Fruit fly (Drosophila melanogaster) whole organism, wandering third instar larva: ENCODE data around the gene CG7685.
A peak's percentile ranks its signal among the peaks of the same experiment; 100 is the strongest.

ENCODE experiments used
- Abd-B ChIP-seq: fragments of >200 bp; optimal IDR thresholded peaks from 2 replicates; lab custom pipeline; 2017; ENCODE audit warnings: missing biosample characterization, missing genetic modification characterization
- CG32264 ChIP-seq: fragments of 200-800 bp; sonication (Bioruptor generic); optimal IDR thresholded peaks from 2 replicates; lab custom pipeline; 2016; ENCODE audit warnings: missing biosample characterization, missing genetic modification characterization
- CG9705 ChIP-seq: fragments of 200-800 bp; sonication (Bioruptor generic); optimal IDR thresholded peaks from 2 replicates; lab custom pipeline; 2018; ENCODE audit warnings: missing biosample characterization, mild to moderate bottlenecking, missing genetic modification characterization
- CrebA ChIP-seq: fragments of 200-800 bp; sonication (Bioruptor generic); optimal IDR thresholded peaks from 2 replicates; lab custom pipeline; 2016; ENCODE audit warnings: missing biosample characterization, mild to moderate bottlenecking, missing genetic modification characterization, borderline replicate concordance
- Dfd ChIP-seq: fragments of >200 bp; optimal IDR thresholded peaks from 2 replicates; lab custom pipeline; 2017; ENCODE audit warnings: missing biosample characterization, missing genetic modification characterization
- Dif ChIP-seq: fragments of 200-275, 200-300 bp; sonication (Bioruptor generic); optimal IDR thresholded peaks from 2 replicates; lab custom pipeline; 2018; ENCODE audit warnings: missing biosample characterization, missing genetic modification characterization; ENCODE audit not compliant: partially characterized antibody
- GATAd ChIP-seq: sonication (Bioruptor generic); optimal IDR thresholded peaks from 2 replicates; lab custom pipeline; 2016; ENCODE audit warnings: missing biosample characterization, missing genetic modification characterization
- HLH106 ChIP-seq: fragments of 200-800 bp; optimal IDR thresholded peaks from 3 replicates; lab custom pipeline; 2019; ENCODE audit warnings: missing biosample characterization, mild to moderate bottlenecking, missing genetic modification characterization, moderate library complexity
- Hnf4 ChIP-seq: fragments of 200-800 bp; sonication (Bioruptor generic); optimal IDR thresholded peaks from 2 replicates; lab custom pipeline; 2016; ENCODE audit warnings: missing biosample characterization, mild to moderate bottlenecking, missing genetic modification characterization
- Hr78 ChIP-seq: fragments of >200 bp; optimal IDR thresholded peaks from 2 replicates; lab custom pipeline; 2017; ENCODE audit warnings: missing biosample characterization, missing genetic modification characterization
- Hr83 ChIP-seq: fragments of 200-300 bp; sonication (Bioruptor generic); optimal IDR thresholded peaks from 2 replicates; lab custom pipeline; 2016; ENCODE audit warnings: missing biosample characterization, mild to moderate bottlenecking, missing genetic modification characterization, moderate library complexity; ENCODE audit not compliant: poor library complexity, severe bottlenecking
- Jra ChIP-seq: sonication (Bioruptor generic); optimal IDR thresholded peaks from 2 replicates; lab custom pipeline; 2016; ENCODE audit warnings: missing biosample characterization, missing genetic modification characterization
- Mio ChIP-seq: sonication (Bioruptor generic); optimal IDR thresholded peaks from 2 replicates; lab custom pipeline; 2016; ENCODE audit warnings: missing biosample characterization, missing genetic modification characterization
- Myc ChIP-seq: fragments of >200 bp; optimal IDR thresholded peaks from 2 replicates; lab custom pipeline; 2017
- N ChIP-seq: fragments of >200 bp; optimal IDR thresholded peaks from 2 replicates; lab custom pipeline; 2018; ENCODE audit warnings: missing biosample characterization, missing external identifiers, missing genetic modification characterization
- OdsH ChIP-seq: fragments of 200-800 bp; sonication (Bioruptor generic); optimal IDR thresholded peaks from 2 replicates; lab custom pipeline; 2016; ENCODE audit warnings: missing biosample characterization, mild to moderate bottlenecking, missing genetic modification characterization
- Rel ChIP-seq, 2 experiments: fragments of 200-800 bp; sonication (Bioruptor generic) in 1 of 2; optimal IDR thresholded peaks; 2 replicates in 1 of 2; 3 replicates in 1 of 2; lab custom pipeline; 2016 to 2019; ENCODE audit warnings: mild to moderate bottlenecking in 2 of 2, missing biosample characterization in 2 of 2, missing genetic modification characterization in 2 of 2, moderate library complexity in 1 of 2
- Sp1 ChIP-seq: fragments of 200-800 bp; sonication (Bioruptor generic); optimal IDR thresholded peaks from 3 replicates; lab custom pipeline; 2019; ENCODE audit warnings: missing biosample characterization, mild to moderate bottlenecking, missing genetic modification characterization, moderate library complexity
- Vsx2 ChIP-seq: fragments of 200-300, 225-300 bp; sonication (Bioruptor generic); optimal IDR thresholded peaks from 2 replicates; lab custom pipeline; 2018; ENCODE audit warnings: missing biosample characterization, missing genetic modification characterization; ENCODE audit not compliant: partially characterized antibody
- br ChIP-seq: fragments of 200-800 bp; sonication (Bioruptor generic); optimal IDR thresholded peaks from 2 replicates; lab custom pipeline; 2016; ENCODE audit warnings: missing biosample characterization, missing genetic modification characterization
- brk ChIP-seq: fragments of 200-800 bp; sonication (Bioruptor generic); optimal IDR thresholded peaks from 2 replicates; lab custom pipeline; 2016; ENCODE audit warnings: missing biosample characterization, mild to moderate bottlenecking, missing genetic modification characterization
- dl ChIP-seq, 2 experiments: fragments of 175-275, 200-275 bp in 1 of 2; fragments of 200-275 bp in 1 of 2; sonication (Bioruptor generic); optimal IDR thresholded peaks; lab custom pipeline; 2018; ENCODE audit warnings: mild to moderate bottlenecking in 2 of 2, missing biosample characterization in 2 of 2, missing genetic modification characterization in 2 of 2, moderate library complexity in 2 of 2; ENCODE audit not compliant: partially characterized antibody in 2 of 2, insufficient read depth in 1 of 2
- dmrt93B ChIP-seq: fragments of 200-800 bp; sonication (Bioruptor generic); optimal IDR thresholded peaks from 2 replicates; lab custom pipeline; 2018; ENCODE audit warnings: missing biosample characterization, mild to moderate bottlenecking, missing genetic modification characterization
- dsf ChIP-seq: sonication (Bioruptor generic); optimal IDR thresholded peaks from 2 replicates; lab custom pipeline; 2016; ENCODE audit warnings: missing biosample characterization, missing genetic modification characterization, borderline replicate concordance
- ey ChIP-seq: fragments of 200-800 bp; sonication (Bioruptor generic); optimal IDR thresholded peaks from 2 replicates; lab custom pipeline; 2016; ENCODE audit warnings: missing biosample characterization, missing genetic modification characterization
- foxo ChIP-seq, 2 experiments: fragments of 200-800 bp; sonication (Bioruptor generic); optimal IDR thresholded peaks; 2 replicates in 1 of 2; 3 replicates in 1 of 2; lab custom pipeline; 2016 to 2017; ENCODE audit warnings: missing biosample characterization in 2 of 2, missing genetic modification characterization in 2 of 2
- fru ChIP-seq: fragments of 200-800 bp; sonication (Bioruptor generic); optimal IDR thresholded peaks from 3 replicates; lab custom pipeline; 2016; ENCODE audit warnings: missing biosample characterization, mild to moderate bottlenecking, missing genetic modification characterization
- h ChIP-seq: fragments of 200-800 bp; sonication (Bioruptor generic); optimal IDR thresholded peaks from 3 replicates; lab custom pipeline; 2016; ENCODE audit warnings: missing biosample characterization, mild to moderate bottlenecking, missing genetic modification characterization
- jim ChIP-seq: fragments of 175-275, 200-325 bp; sonication (Bioruptor generic); optimal IDR thresholded peaks from 2 replicates; lab custom pipeline; 2016; ENCODE audit warnings: missing biosample characterization, mild to moderate bottlenecking, missing genetic modification characterization
- lola ChIP-seq: fragments of >200 bp; optimal IDR thresholded peaks from 2 replicates; lab custom pipeline; 2017; ENCODE audit warnings: missing biosample characterization, missing genetic modification characterization
- pan ChIP-seq: fragments of >200 bp; optimal IDR thresholded peaks from 2 replicates; lab custom pipeline; 2017
- psq ChIP-seq: fragments of 200-800 bp; sonication (Bioruptor generic); optimal IDR thresholded peaks from 3 replicates; lab custom pipeline; 2017; ENCODE audit warnings: missing biosample characterization, mild to moderate bottlenecking, missing genetic modification characterization, moderate library complexity
- rgr ChIP-seq: fragments of 200-800 bp; sonication (Bioruptor generic); optimal IDR thresholded peaks from 3 replicates; lab custom pipeline; 2016; ENCODE audit warnings: missing biosample characterization, mild to moderate bottlenecking, missing genetic modification characterization
- sage ChIP-seq: fragments of 200-800 bp; sonication (Bioruptor generic); optimal IDR thresholded peaks from 2 replicates; lab custom pipeline; 2016; ENCODE audit warnings: missing biosample characterization, mild to moderate bottlenecking, missing genetic modification characterization
- sv ChIP-seq: fragments of 200-800 bp; sonication (Bioruptor generic); optimal IDR thresholded peaks from 3 replicates; lab custom pipeline; 2016; ENCODE audit warnings: missing biosample characterization, missing genetic modification characterization
- tai ChIP-seq: sonication (Bioruptor generic); optimal IDR thresholded peaks from 2 replicates; lab custom pipeline; 2016; ENCODE audit warnings: missing biosample characterization, missing genetic modification characterization
- usp ChIP-seq: fragments of >200 bp; optimal IDR thresholded peaks from 2 replicates; lab custom pipeline; 2017; ENCODE audit warnings: missing biosample characterization, missing genetic modification characterization
- woc ChIP-seq: sonication (Bioruptor generic); optimal IDR thresholded peaks from 2 replicates; lab custom pipeline; 2016; ENCODE audit warnings: missing biosample characterization, mild to moderate bottlenecking, missing genetic modification characterization

The CG7685 gene

DNA sequence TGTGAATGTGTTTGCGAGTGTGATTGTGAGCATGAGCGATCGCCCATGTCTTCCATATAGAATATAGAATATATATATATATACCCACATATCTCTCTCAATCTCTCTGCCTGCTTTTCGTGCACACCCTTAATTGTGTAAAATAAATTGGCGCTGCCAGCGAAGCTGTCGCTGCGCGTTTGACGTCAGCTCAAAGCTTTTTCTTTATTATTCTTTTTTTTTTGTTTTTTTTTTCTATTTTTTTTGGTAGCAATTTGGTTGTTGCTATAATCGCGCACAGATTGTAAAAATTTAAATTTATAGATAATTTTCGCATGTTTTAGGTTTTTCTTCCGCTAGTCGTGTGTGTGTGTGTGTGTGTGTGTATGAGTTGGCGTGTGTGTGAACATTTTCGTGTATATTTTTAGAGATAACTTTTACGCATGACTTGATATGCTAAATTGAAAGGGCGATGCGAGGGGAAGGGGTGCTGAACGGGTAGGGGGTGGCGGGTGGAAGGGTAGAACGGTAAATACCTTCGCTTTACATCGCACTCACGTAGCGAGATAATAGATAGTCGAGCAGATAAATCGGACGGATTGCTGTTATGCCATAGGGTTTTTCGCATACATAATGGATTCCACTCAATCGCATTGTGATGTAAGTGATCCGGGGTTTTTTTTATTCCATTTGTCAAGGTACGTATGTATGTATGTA is 40.6 kb downstream of the CG7685 start:
- TF ChIP-seq rgr (GFP tag; lab: Kevin White, UChicago) (no peak), CG32264 (no peak), Dfd (GFP tag; lab: Kevin White, UChicago) (no peak), br (GFP tag; lab: Kevin White, UChicago) (no peak), CrebA (peak; percentile 36), Rel (GFP tag; optimal IDR thresholded peaks at IDR 0.05; lab: Kevin White, UChicago) (peak; percentile 19), Rel (tag; optimal IDR thresholded peaks at IDR 0.05; lab: Kevin White, UChicago) (no peak)

DNA sequence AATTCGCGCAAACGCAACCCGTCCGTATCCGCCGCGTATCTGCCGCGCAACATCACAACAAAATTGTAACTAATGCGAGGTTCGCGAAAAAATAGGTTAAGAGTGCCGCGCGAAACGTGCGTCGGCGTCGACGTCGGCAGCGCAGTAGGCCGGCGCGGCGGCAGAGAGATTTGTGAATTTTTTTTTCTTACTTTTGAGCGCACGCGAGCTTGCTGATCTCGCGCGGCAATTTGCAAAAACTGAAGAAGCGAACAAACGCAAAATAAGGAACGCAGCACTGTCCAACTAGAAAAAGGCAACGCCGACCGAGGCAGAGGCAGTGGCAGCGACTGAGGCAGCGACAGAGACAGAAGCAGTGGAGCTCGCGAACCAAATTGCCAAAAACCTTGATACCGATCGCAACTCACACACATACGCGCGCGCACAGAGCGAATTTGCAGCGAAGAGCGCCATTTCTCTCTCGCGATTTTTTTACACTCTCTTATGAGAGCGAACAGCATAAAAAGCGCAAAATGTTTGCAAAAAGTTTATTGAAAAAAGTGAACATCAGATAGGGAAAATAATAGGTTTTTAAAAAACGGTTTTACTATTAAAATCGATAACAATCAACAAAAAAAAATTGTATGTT is 42.5 kb downstream of the CG7685 start:
- TF ChIP-seq Dif (GFP tag; lab: Kevin White, UChicago), result peak; percentile 79
- TF ChIP-seq usp, result no peak
- no peak for TF ChIP-seq Jra (GFP tag; lab: Kevin White, UChicago)
- peak; percentile 30 for TF ChIP-seq fru (GFP tag; lab: Kevin White, UChicago)
- peak; percentile 48 to 81 for TF ChIP-seq dl (GFP tag; optimal IDR thresholded peaks at IDR 0.05; lab: Kevin White, UChicago; ENCODE audit: insufficient read depth in 1 of 2, partially characterized antibody in 2 of 2)

DNA sequence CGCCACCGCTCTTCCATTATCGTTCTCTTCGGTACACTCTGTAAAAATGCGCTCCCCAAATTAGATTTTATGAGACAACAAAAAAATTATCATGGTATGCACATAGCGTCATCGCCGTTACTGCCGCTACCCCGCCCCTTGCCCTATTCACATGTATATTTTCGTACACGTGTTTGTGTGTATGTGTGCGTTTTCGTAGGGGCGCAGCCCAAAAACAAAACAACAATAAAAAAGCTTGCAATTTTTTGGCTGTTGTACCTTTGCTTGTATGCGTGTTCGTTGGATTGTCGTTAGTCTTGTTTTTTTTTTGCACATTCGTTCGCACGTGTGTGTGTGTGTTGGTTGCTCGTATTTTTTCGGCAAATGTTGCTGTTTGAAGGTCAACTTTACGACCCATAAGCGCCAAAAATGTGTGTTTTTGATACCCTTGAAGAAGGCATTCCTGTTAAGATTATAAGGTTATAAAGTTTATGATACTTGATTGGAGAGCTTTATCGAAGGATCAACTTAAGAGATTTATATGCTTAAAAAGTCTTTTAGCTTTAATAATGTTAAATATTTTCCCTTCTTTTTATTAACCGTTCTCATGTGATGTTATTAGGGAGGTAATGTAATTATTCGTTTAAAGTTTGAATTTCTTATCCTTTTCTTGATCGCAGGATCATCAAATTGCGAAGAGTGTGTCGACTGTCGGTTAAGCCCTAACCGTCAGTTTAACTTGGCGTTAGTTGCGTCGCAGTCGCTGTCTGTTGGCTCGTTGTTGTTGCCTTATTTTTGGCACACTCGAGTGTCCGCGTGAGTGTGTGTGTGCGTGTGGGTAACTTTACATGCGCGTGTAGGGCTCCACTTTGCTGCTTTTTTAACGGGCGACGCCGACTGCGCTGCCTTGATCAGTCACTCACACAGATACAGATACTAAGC is 43.6 kb downstream of the CG7685 start:
- TF ChIP-seq fru (GFP tag; lab: Kevin White, UChicago) (peak; percentile 98), jim (GFP tag; lab: Kevin White, UChicago) (peak; percentile 95), h (GFP tag; lab: Kevin White, UChicago) (peak; percentile 96), Myc (lab: Kevin White, UChicago) (no peak), pan (lab: Kevin White, UChicago) (no peak), CG32264 (peak; percentile 88), CG9705 (GFP tag; lab: Kevin White, UChicago) (peak; percentile 88), lola (GFP tag; lab: Kevin White, UChicago) (no peak), GATAd (GFP tag; lab: Kevin White, UChicago) (peak; percentile 67), woc (GFP tag; lab: Kevin White, UChicago) (peak; percentile 99), brk (GFP tag; lab: Kevin White, UChicago) (peak; percentile 88), HLH106 (tag; lab: Kevin White, UChicago) (peak; percentile 96), Jra (GFP tag; lab: Kevin White, UChicago) (peak; percentile 81), rgr (GFP tag; lab: Kevin White, UChicago) (peak; percentile 97), tai (GFP tag; lab: Kevin White, UChicago) (peak; percentile 85), Hr83 (GFP tag; lab: Kevin White, UChicago) (peak; percentile 33), CrebA (peak; percentile 83), N (GFP tag; lab: Kevin White, UChicago) (peak; percentile 25), Rel (GFP tag; optimal IDR thresholded peaks at IDR 0.05; lab: Kevin White, UChicago) (peak; percentile 52), Rel (tag; optimal IDR thresholded peaks at IDR 0.05; lab: Kevin White, UChicago) (peak; percentile 12), OdsH (GFP tag; lab: Kevin White, UChicago) (peak; percentile 99), dmrt93B (GFP tag; lab: Kevin White, UChicago) (peak; percentile 97), Sp1 (GFP tag; lab: Kevin White, UChicago) (peak; percentile 96), Dfd (GFP tag; lab: Kevin White, UChicago) (peak; percentile 96), psq (GFP tag; lab: Kevin White, UChicago) (peak; percentile 96), Abd-B (GFP tag; lab: Kevin White, UChicago) (no peak), Hnf4 (GFP tag; lab: Kevin White, UChicago) (peak; percentile 96), sage (GFP tag; lab: Kevin White, UChicago) (peak; percentile 77), Vsx2 (no peak), Dif (GFP tag; lab: Kevin White, UChicago) (peak; percentile 48), Mio (GFP tag; lab: Kevin White, UChicago) (peak; percentile 71), dl (GFP tag; optimal IDR thresholded peaks at IDR 0.05; lab: Kevin White, UChicago; ENCODE audit: insufficient read depth in 1 of 2, partially characterized antibody in 2 of 2) (peak in 1 of 2 experiments; percentile 48), dsf (GFP tag; lab: Kevin White, UChicago) (peak; percentile 71), sv (GFP tag; lab: Kevin White, UChicago) (no peak), usp (no peak), br (GFP tag; lab: Kevin White, UChicago) (peak; percentile 97), Hr78 (GFP tag; lab: Kevin White, UChicago) (no peak), foxo (GFP tag; optimal IDR thresholded peaks at IDR 0.05; lab: Kevin White, UChicago) (peak; percentile 90 to 99), ey (GFP tag; lab: Kevin White, UChicago) (peak; percentile 99)
